Fruit fly (Drosophila melanogaster): ENCODE results near the gene Dbct.

DNA sequence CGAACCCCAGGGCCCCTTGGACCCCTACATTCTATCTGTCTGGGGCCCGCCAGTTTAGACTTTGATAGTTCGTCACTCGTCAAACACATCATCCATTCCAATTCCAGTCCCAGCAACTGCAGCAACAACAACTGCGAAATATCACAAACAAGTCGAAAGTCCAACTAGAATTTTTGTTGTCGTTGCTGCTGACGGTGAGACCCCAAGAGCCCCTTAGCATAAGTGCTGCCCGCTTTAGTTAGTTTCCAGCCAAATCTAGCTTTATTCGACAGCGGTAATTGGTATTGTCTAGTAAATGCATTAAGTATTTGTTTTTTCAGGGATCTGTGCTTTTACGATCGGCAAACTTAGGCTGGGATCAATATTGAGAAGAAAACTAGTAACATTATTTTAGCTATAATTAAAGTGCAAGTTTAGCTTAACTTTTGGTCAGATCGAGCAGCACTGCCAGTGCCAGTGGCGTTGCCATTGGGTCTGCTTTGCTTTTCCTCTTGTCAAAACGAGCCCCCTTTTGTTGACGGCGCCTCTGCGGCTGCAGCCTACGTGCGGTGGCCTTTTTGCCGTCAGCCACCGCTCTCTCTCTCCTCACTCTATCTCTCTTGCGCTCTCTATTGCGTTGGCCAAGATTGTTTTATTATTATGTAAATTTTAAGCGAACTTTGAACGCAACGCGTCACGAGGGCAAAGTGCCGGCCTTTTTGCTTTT lies 11.1 kb upstream of the Dbct start:
- TF ChIP-seq pan (optimal IDR thresholded peaks at IDR 0.05) (no peak), EcR (GFP tag; optimal IDR thresholded peaks at IDR 0.05) (no peak), usp (GFP tag; optimal IDR thresholded peaks at IDR 0.05) (no peak), Dll (optimal IDR thresholded peaks at IDR 0.05) (no peak), psq (optimal IDR thresholded peaks at IDR 0.05) (no peak), CG8478 (optimal IDR thresholded peaks at IDR 0.05) (no peak)
